Fruit fly (Drosophila melanogaster): Measurements from ENCODE around the gene CG10096.

The CG10096 gene

DNA sequence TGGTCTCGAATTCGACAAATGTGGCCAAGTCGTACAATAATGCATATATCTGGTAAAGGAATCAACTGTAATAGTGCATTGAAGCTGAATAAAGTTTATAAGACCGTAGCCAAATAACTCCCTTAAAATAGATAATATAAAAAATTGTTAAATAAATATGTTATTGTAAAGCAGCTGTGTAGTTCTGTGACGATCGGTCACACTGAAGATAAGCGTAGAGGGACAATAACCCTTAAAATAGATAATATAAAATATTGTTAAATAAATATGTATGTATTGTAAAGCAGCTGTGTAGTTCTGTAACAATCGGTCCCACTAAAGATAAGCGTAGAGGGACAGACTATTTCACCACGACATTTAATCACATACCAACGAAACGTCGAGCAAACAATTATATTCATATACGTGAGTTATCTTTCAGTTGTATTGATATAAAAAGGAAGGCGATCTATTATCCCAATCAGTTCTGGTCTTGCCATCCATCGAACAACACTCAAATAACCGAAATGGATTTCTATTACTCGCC, 20.5 kb downstream of the CG10096 start, which contains the start of gene GstD5:
TSS of gene GstD5 (plus strand) at position 476 of the 526 bp plus-strand sequence.
- no peak for TF ChIP-seq h (optimal IDR thresholded peaks at IDR 0.05)

DNA sequence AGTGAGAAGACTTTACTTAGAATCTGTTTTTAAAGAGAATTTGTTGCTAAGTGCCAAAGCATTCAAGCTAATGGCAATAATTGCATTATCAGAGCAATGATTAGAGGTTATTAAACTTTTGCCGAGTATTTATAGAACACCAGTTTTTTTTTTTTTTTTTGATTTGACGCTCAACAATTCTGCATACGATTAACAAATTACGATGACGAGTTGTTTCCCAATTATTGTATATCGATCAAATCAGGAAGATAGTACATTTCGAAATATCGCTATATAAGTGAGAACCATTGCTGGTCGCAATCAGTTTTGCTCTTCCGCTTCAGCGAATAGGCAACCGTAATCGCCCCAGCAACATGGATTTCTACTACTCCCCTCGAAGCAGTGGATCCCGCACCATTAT, 22.0 kb downstream of the CG10096 start, which contains the start of gene GstD4:
TSS of gene GstD4 (plus strand) at position 301 of the 400 bp plus-strand sequence.
- no peak for TF ChIP-seq Sin3A (optimal IDR thresholded peaks at IDR 0.05)
- no peak for TF ChIP-seq psq (optimal IDR thresholded peaks at IDR 0.05)
- no peak for TF ChIP-seq h (optimal IDR thresholded peaks at IDR 0.05)
- no peak for TF ChIP-seq insv (optimal IDR thresholded peaks at IDR 0.05)
- no peak for TF ChIP-seq Myc (optimal IDR thresholded peaks at IDR 0.05)
- TF ChIP-seq ttk (optimal IDR thresholded peaks at IDR 0.05), result no peak

DNA sequence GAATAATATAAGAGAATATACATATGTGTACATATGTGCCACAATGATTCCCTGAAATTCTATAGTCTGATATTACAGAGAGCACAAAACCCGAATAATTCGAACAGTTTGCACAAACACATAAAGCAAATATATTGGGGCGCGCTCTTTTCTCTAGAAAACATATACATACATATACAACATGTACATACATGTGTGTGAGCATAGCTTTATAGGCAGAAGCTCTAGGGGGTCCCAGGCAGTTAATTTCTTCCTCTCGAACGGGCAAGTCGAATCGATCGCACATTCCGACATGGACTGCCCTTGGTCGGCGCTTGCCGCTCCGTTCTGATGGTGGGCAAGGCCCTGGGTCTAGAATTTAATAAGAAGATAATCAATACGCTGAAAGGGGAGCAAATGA, 23.0 kb downstream of the CG10096 start, which contains the start of gene GstD3:
TSS of gene GstD3 (plus strand) at position 269 of the 400 bp plus-strand sequence.
- no peak for TF ChIP-seq ttk (optimal IDR thresholded peaks at IDR 0.05)
- no peak for TF ChIP-seq psq (optimal IDR thresholded peaks at IDR 0.05)
- TF ChIP-seq Sin3A (optimal IDR thresholded peaks at IDR 0.05), result no peak
- TF ChIP-seq insv (optimal IDR thresholded peaks at IDR 0.05), result no peak
- no peak for TF ChIP-seq Myc (optimal IDR thresholded peaks at IDR 0.05)
- no peak for TF ChIP-seq h (optimal IDR thresholded peaks at IDR 0.05)

DNA sequence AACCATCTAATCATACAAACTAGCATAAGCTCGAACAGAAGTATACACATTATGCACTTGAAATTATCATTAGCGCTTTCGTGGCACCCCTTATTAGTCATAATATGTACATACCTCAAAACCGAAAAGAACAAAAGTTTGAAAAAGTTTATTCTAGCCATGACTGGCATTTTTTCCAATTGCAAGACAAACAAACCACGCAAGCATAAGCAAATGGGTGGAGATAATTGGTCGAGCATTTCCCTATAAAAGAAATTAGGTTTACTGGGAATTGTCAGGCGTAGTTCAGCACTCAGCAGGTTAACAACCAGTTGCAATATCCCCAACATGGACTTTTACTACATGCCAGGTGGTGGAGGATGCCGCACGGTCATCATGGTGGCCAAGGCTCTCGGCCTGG, 24.1 kb downstream of the CG10096 start, which contains the start of gene GstD2:
TSS of gene GstD2 (plus strand) at position 301 of the 400 bp plus-strand sequence.
- no peak for TF ChIP-seq ttk (optimal IDR thresholded peaks at IDR 0.05)
- no peak for TF ChIP-seq psq (optimal IDR thresholded peaks at IDR 0.05)
- no peak for TF ChIP-seq Sin3A (optimal IDR thresholded peaks at IDR 0.05)
- TF ChIP-seq h (optimal IDR thresholded peaks at IDR 0.05), result no peak
- no peak for TF ChIP-seq Myc (optimal IDR thresholded peaks at IDR 0.05)
- no peak for TF ChIP-seq insv (optimal IDR thresholded peaks at IDR 0.05)

DNA sequence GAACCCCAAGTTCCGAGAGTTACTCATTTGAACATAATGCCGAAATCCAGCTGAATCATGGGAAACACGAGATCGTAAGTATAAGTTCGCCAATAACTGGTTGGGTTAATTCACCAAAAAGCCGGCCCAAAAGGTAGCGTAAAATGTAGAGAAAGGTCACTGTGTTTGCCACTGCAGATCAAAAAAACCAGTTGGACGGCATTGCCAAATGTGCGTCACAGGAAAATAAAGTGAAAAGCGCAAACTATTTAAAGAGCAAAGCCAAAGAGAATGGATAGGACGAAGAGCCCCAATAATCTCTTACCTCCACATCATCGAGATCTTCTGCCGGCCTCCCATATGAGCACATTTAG, 25.2 kb downstream of the CG10096 start:
- TF ChIP-seq Sin3A (optimal IDR thresholded peaks at IDR 0.05), result no peak
- TF ChIP-seq h (optimal IDR thresholded peaks at IDR 0.05), result no peak
- TF ChIP-seq Myc (optimal IDR thresholded peaks at IDR 0.05), result no peak
- TF ChIP-seq psq (optimal IDR thresholded peaks at IDR 0.05), result no peak
- TF ChIP-seq ttk (optimal IDR thresholded peaks at IDR 0.05), result no peak
- TF ChIP-seq insv (optimal IDR thresholded peaks at IDR 0.05), result no peak

DNA sequence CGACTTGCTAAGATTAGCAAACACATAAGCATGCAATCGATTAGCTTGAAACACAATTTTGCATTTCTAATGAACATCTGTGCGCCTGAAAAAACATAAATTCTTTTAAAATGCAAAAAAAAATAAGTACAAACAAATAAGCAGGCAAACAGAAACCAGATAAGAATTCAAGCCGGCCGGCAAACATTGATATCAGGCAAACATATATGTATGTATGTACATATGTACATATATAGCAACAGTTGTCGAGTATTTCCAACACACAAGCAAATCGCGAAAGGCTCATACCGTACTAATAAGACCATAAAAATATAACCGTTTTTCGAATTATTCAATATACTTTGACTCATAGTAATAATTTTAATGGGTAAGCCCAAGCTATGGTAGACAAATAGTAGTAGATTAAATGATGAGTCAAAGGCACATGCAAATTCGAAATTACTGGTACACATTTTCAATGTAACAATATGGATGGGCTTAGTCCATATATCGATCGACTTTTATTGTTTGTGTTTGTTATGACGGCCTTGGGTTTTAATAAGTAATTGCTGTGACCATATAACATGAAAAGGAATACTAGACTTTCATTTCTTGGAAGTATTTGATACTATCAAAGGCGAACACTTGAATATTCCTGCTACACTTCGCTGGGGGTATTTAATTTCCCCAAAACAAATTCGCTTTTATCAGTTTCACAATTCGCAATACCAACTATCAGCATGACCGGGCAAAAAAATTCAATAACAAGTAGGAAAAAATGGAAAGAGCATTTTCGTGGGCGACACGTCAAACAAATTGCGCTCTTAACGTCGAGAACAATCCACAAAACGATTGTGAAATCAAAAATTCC, 25.8 kb downstream of the CG10096 start:
- no peak for TF ChIP-seq psq (optimal IDR thresholded peaks at IDR 0.05)
- no peak for TF ChIP-seq insv (optimal IDR thresholded peaks at IDR 0.05)
- no peak for TF ChIP-seq h (optimal IDR thresholded peaks at IDR 0.05)
- no peak for TF ChIP-seq ttk (optimal IDR thresholded peaks at IDR 0.05)
- TF ChIP-seq Myc (optimal IDR thresholded peaks at IDR 0.05), result no peak
- no peak for TF ChIP-seq Sin3A (optimal IDR thresholded peaks at IDR 0.05)

DNA sequence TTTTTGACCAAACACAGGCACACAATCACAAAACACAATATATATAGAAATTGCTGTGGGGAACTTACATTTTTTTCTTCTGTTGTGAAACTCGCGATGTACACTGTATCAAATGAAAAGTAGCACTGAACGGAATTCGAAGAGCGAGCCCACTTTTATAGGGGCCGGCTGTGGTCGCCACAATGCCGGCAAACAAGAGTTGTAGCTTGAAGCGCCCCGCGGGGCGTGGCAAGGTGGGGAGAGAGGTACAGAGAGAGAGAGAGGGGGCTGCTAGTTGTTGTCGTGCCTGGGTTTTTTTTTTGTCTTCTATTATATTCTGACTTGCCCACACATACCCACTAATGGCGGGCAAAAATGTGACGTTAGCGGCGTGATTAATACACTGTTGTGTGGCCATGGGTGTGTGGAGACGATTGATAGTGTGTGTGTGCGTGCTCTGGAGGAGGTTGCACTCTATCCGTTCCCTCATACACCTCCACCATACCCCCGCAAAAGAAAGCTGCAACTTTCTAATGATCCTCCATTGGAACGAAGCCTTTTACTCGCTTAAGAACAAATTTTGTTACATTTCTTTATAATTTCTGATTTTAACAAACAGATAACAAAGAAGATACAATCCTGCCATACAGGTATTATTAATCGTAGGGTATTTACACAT, 26.5 kb downstream of the CG10096 start, which contains the start of gene GstD1:
TSS of gene GstD1 (minus strand) at position 134 of the 658 bp plus-strand sequence.
- TF ChIP-seq psq (optimal IDR thresholded peaks at IDR 0.05) (no peak), insv (optimal IDR thresholded peaks at IDR 0.05) (no peak), h (optimal IDR thresholded peaks at IDR 0.05) (no peak), ttk (optimal IDR thresholded peaks at IDR 0.05) (no peak), Sin3A (optimal IDR thresholded peaks at IDR 0.05) (no peak)

DNA sequence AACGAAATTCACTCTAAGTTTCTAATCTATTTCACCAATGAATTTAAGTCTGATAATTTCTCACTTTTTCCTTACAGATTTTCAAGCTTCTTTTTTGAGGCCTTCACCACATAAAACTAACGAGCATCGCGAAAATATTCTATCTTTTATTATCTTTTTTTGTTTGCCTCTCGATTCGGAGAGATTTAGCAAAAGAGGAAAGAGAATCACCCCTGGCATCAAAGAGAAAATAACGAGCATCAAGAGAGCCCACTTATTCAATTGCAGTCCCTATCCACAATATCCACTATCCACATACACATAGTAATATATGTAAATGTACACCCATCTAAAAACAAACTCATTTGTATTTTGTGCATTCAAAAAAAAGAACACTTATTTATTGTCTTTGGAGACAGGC, 28.3 kb downstream of the CG10096 start, which contains the start of gene GstD9:
TSS of gene GstD9 (minus strand) at position 101 of the 400 bp plus-strand sequence.
- TF ChIP-seq h (optimal IDR thresholded peaks at IDR 0.05), result no peak
- TF ChIP-seq psq (optimal IDR thresholded peaks at IDR 0.05), result no peak
- no peak for TF ChIP-seq insv (optimal IDR thresholded peaks at IDR 0.05)
- no peak for TF ChIP-seq Sin3A (optimal IDR thresholded peaks at IDR 0.05)
- no peak for TF ChIP-seq Myc (optimal IDR thresholded peaks at IDR 0.05)
- TF ChIP-seq ttk (optimal IDR thresholded peaks at IDR 0.05), result no peak

DNA sequence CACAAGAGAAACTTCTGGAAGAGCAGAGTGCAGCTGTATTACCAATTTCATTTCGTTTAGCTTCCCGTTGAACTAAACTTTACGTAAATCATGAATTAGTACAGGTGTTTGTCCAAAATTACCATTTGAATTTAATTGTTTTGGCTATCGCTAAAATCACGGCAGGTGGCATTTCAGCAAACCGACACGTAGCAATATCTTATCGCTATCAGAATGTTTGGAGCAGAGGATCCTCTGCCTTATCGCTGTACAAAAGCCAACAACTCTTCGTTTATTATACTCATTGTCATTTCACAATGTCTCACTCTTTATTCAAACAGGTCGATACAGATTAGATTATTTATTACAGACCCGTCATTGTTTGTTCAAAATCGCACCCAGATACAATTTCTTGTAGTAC, 29.9 kb downstream of the CG10096 start:
- no peak for TF ChIP-seq insv (optimal IDR thresholded peaks at IDR 0.05)

DNA sequence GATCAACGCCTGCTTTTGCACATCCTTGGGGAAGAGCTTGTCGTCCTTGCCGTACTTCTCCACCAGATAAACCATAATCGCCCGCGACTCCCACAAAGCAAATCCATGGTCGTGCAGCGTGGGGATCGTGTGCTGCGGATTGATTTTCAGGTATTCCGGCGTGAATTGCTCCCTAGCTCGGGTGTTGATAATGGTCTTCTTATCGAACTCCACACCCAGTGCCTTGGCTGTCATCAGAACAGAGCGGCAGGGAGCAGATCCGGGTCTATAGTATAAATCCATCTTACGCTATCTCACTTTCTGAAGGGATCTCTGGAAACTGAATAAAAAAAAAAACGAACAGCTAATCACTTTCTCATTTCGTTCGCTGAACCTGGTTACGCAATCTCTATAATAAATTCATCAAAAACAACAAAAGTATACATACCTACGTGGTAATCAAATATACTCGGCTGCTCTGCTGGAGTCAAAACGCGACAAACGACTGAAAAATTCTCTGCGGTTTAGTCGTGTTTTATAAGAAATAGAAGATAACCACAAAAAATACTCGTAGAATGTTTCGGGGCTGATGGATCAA, 30.4 kb downstream of the CG10096 start, which contains the start of gene GstD10:
TSS of gene GstD10 (minus strand) at position 472 of the 577 bp plus-strand sequence.
- TF ChIP-seq ttk (optimal IDR thresholded peaks at IDR 0.05), result no peak
- TF ChIP-seq h (optimal IDR thresholded peaks at IDR 0.05), result no peak
- no peak for TF ChIP-seq insv (optimal IDR thresholded peaks at IDR 0.05)
- TF ChIP-seq Myc (optimal IDR thresholded peaks at IDR 0.05), result no peak
- no peak for TF ChIP-seq psq (optimal IDR thresholded peaks at IDR 0.05)
- TF ChIP-seq Sin3A (optimal IDR thresholded peaks at IDR 0.05), result no peak

DNA sequence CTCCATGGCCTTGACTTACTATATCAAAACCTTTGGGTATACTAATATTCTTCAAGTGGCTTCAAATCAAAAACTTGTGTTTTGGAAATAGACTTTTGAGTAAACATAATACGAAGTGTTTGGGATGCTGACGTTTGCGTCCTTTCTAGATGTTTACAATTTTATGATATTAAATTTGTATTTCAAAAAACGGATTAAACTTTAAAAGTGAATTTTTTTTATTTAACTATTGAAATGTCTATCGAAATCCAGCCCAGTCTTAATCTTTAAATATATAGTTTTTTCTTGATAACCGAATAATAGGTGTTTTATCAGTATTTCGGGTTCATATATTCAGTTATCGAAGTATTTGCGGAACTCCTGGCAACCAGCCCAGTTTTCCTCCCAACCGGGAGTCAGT, 31.2 kb downstream of the CG10096 start, which contains the start of gene Tim17a1:
TSS of gene Tim17a1 (minus strand) at position 101 of the 400 bp plus-strand sequence.
- TF ChIP-seq ttk (optimal IDR thresholded peaks at IDR 0.05), result no peak
- no peak for TF ChIP-seq psq (optimal IDR thresholded peaks at IDR 0.05)
- no peak for TF ChIP-seq insv (optimal IDR thresholded peaks at IDR 0.05)
- no peak for TF ChIP-seq Myc (optimal IDR thresholded peaks at IDR 0.05)
- no peak for TF ChIP-seq h (optimal IDR thresholded peaks at IDR 0.05)
- no peak for TF ChIP-seq Sin3A (optimal IDR thresholded peaks at IDR 0.05)

DNA sequence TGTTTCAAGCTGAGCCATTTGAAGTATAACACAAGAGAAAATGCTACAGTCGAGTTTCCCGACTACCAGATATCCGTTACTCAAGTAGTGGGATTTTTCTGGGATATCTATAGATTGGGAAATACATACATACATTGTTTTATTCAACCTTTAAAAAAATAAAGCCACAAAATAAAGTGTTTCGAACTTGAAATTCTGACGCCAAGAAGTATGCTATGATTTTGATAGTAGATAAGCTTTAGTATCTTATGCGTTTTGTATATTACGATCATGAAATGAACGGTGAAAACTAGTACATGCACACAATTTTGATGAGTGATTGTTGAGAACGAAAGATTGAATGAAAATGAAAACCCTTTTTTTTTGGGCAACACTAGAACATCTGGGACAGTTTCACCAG, 32.2 kb downstream of the CG10096 start:
- TF ChIP-seq Myc (optimal IDR thresholded peaks at IDR 0.05), result no peak
- TF ChIP-seq h (optimal IDR thresholded peaks at IDR 0.05), result no peak
- TF ChIP-seq psq (optimal IDR thresholded peaks at IDR 0.05), result no peak
- TF ChIP-seq Sin3A (optimal IDR thresholded peaks at IDR 0.05), result no peak
- TF ChIP-seq ttk (optimal IDR thresholded peaks at IDR 0.05), result no peak
- no peak for TF ChIP-seq insv (optimal IDR thresholded peaks at IDR 0.05)

Data from Kc167 (cell line).